Fruit fly (Drosophila melanogaster) whole organism, adult: ENCODE data around the gene vsg.

Source experiments
- CG1620 ChIP-seq: fragments of 200-800 bp; sonication (Bioruptor generic); optimal IDR thresholded peaks from 2 replicates; lab custom pipeline; 2016; ENCODE audit warnings: missing biosample characterization, missing genetic modification characterization
- CG33017 ChIP-seq: fragments of 200-800 bp; sonication (Bioruptor generic); optimal IDR thresholded peaks from 2 replicates; lab custom pipeline; 2018; ENCODE audit warnings: missing biosample characterization, mild to moderate bottlenecking, missing genetic modification characterization, moderate library complexity
- CG5204 ChIP-seq: fragments of 200-800 bp; sonication (Bioruptor generic); optimal IDR thresholded peaks from 2 replicates; lab custom pipeline; 2016; ENCODE audit warnings: missing biosample characterization, missing genetic modification characterization
- CG7045 ChIP-seq: fragments of 200-800 bp; sonication (Bioruptor generic); optimal IDR thresholded peaks from 2 replicates; lab custom pipeline; 2017; ENCODE audit warnings: missing biosample characterization, mild to moderate bottlenecking, missing genetic modification characterization
- cic ChIP-seq: fragments of 200-800 bp; sonication (Bioruptor generic); optimal IDR thresholded peaks from 2 replicates; lab custom pipeline; 2017; ENCODE audit warnings: missing biosample characterization, mild to moderate bottlenecking, missing genetic modification characterization, moderate library complexity
- ovo ChIP-seq: fragments of 200-800 bp; sonication (Bioruptor generic); optimal IDR thresholded peaks from 2 replicates; lab custom pipeline; 2016; ENCODE audit warnings: missing biosample characterization, missing genetic modification characterization
- tj ChIP-seq: fragments of 200-800 bp; sonication (Bioruptor generic); optimal IDR thresholded peaks from 3 replicates; lab custom pipeline; 2017; ENCODE audit warnings: missing biosample characterization, mild to moderate bottlenecking, missing genetic modification characterization, moderate library complexity
- toe ChIP-seq: fragments of 200-800 bp; sonication (Bioruptor generic); optimal IDR thresholded peaks from 2 replicates; lab custom pipeline; 2016; ENCODE audit warnings: missing biosample characterization, missing genetic modification characterization

- TF ChIP-seq CG7045 (GFP tag; lab: Kevin White, UChicago) (no peak), CG5204 (no peak), cic (GFP tag; lab: Kevin White, UChicago) (no peak), CG1620 (GFP tag; lab: Kevin White, UChicago) (no peak), toe (GFP tag; lab: Kevin White, UChicago) (no peak), tj (GFP tag; lab: Kevin White, UChicago) (no peak), ovo (no peak), CG33017 (tag; lab: Kevin White, UChicago) (no peak)
Observed at dm6 chr3L:9697527-9697883, 16.6 kb upstream of the vsg start.
